Worm (Caenorhabditis elegans) whole organism, L1 larva: Measurements from ENCODE around the gene R10E8.1.
A peak's percentile ranks its signal among the peaks of the same experiment; 100 is the strongest.

Source experiments
- C04F5.9 ChIP-seq: sonication (generic microtip); optimal IDR thresholded peaks from 2 replicates; lab custom pipeline; 2016; ENCODE audit warnings: missing genetic modification characterization, missing compliant biosample characterization
- C16A3.4 ChIP-seq: fragments of 150-350 bp; optimal IDR thresholded peaks from 2 replicates; lab custom pipeline; 2014; ENCODE audit warnings: missing biosample characterization, missing genetic modification characterization
- C34B4.2 ChIP-seq: sonication (generic microtip); optimal IDR thresholded peaks from 2 replicates; lab custom pipeline; 2017; ENCODE audit warnings: mild to moderate bottlenecking, missing genetic modification characterization, missing compliant biosample characterization
- F16B12.6 ChIP-seq: fragments of 150-350 bp; optimal IDR thresholded peaks from 2 replicates; lab custom pipeline; 2014; ENCODE audit warnings: missing biosample characterization, missing genetic modification characterization
- aha-1 ChIP-seq: fragments of 150-350 bp; optimal IDR thresholded peaks from 2 replicates; lab custom pipeline; 2014; ENCODE audit warnings: missing biosample characterization, missing genetic modification characterization
- aly-2 ChIP-seq: fragments of 150-350 bp; optimal IDR thresholded peaks from 2 replicates; lab custom pipeline; 2014; ENCODE audit warnings: missing biosample characterization, missing genetic modification characterization
- ama-1 ChIP-seq: fragments of 150-350 bp; optimal IDR thresholded peaks from 2 replicates; lab custom pipeline; 2014
- blmp-1 ChIP-seq: fragments of 150-350 bp; optimal IDR thresholded peaks from 2 replicates; lab custom pipeline; 2014; ENCODE audit warnings: missing biosample characterization, missing genetic modification characterization
- ceh-82 ChIP-seq, 3 experiments: fragments of 150-350 bp in 1 of 3; sonication (generic microtip) in 2 of 3; optimal IDR thresholded peaks; 2 replicates each; lab custom pipeline; 2014 to 2017; ENCODE audit warnings: missing biosample characterization in 3 of 3, missing genetic modification characterization in 3 of 3
- dsc-1 ChIP-seq: sonication (generic microtip); optimal IDR thresholded peaks from 2 replicates; lab custom pipeline; 2016; ENCODE audit warnings: mild to moderate bottlenecking, missing genetic modification characterization, missing compliant biosample characterization
- efl-1 ChIP-seq, 4 experiments: fragments of 150-350 bp; optimal IDR thresholded peaks in 3 of 4; peaks in 1 of 4; 1 replicate in 1 of 4; 2 replicates in 3 of 4; lab custom pipeline; 2014; ENCODE audit warnings: missing biosample characterization in 2 of 4, missing genetic modification characterization in 2 of 4, missing genetic modification reagents in 2 of 4
- efl-3 ChIP-seq: fragments of 200-800 bp; sonication (Bioruptor generic); optimal IDR thresholded peaks from 2 replicates; lab custom pipeline; 2018; ENCODE audit warnings: mild to moderate bottlenecking, missing genetic modification characterization, missing compliant biosample characterization
- egl-27 ChIP-seq, 2 experiments: fragments of 150-350 bp in 1 of 2; sonication (generic microtip); optimal IDR thresholded peaks; 3 replicates each; lab custom pipeline; 2017 to 2018; ENCODE audit warnings: missing biosample characterization in 2 of 2, missing genetic modification characterization in 2 of 2, missing genetic modification reagents in 2 of 2
- elt-2 ChIP-seq: sonication (generic microtip); optimal IDR thresholded peaks from 2 replicates; lab custom pipeline; 2016; ENCODE audit warnings: missing genetic modification characterization, mild to moderate bottlenecking, inconsistent platforms, missing compliant biosample characterization, missing genetic modification reagents
- grh-1 ChIP-seq: fragments of 200-800 bp; sonication (Bioruptor generic); IDR thresholded peaks from 2 replicates; pipeline ENCODE4 v1.3.6; 2022; ENCODE audit warnings: missing genetic modification reagents, missing genetic modification characterization, missing compliant biosample characterization
- hlh-17 ChIP-seq: fragments of 200-800 bp; sonication (Bioruptor generic); optimal IDR thresholded peaks from 2 replicates; lab custom pipeline; 2018; ENCODE audit warnings: missing genetic modification characterization, mild to moderate bottlenecking, missing compliant biosample characterization, moderate library complexity, borderline replicate concordance
- lin-13 ChIP-seq: fragments of 150-350 bp; optimal IDR thresholded peaks from 2 replicates; lab custom pipeline; 2014; ENCODE audit warnings: missing biosample characterization, missing genetic modification reagents, missing genetic modification characterization
- lin-14 ChIP-seq: fragments of 200-800 bp; sonication (Bioruptor generic); optimal IDR thresholded peaks from 2 replicates; lab custom pipeline; 2018; ENCODE audit warnings: mild to moderate bottlenecking, missing genetic modification characterization, moderate library complexity, missing compliant biosample characterization
- lin-35 ChIP-seq, 2 experiments: fragments of 150-350 bp; optimal IDR thresholded peaks; 2 replicates each; lab custom pipeline; 2014; ENCODE audit warnings: missing biosample characterization in 2 of 2, missing genetic modification characterization in 2 of 2, missing genetic modification reagents in 2 of 2
- mef-2 ChIP-seq: fragments of 150-350 bp; optimal IDR thresholded peaks from 2 replicates; lab custom pipeline; 2014; ENCODE audit warnings: missing biosample characterization, missing genetic modification characterization
- nhr-28 ChIP-seq: fragments of 150-350 bp; optimal IDR thresholded peaks from 2 replicates; lab custom pipeline; 2014; ENCODE audit warnings: missing biosample characterization, missing genetic modification characterization
- nhr-90 ChIP-seq: sonication (generic microtip); optimal IDR thresholded peaks from 2 replicates; lab custom pipeline; 2016; ENCODE audit warnings: mild to moderate bottlenecking, missing genetic modification characterization, missing compliant biosample characterization; ENCODE audit not compliant: poor library complexity
- pag-3 ChIP-seq: sonication (generic microtip); optimal IDR thresholded peaks from 2 replicates; lab custom pipeline; 2017; ENCODE audit warnings: missing genetic modification characterization, mild to moderate bottlenecking, missing compliant biosample characterization, antibody characterized with exemption, borderline replicate concordance; ENCODE audit not compliant: insufficient read depth
- pax-3 ChIP-seq: fragments of 200-800 bp; sonication (Bioruptor generic); optimal IDR thresholded peaks from 2 replicates; lab custom pipeline; 2018; ENCODE audit warnings: mild to moderate bottlenecking, missing genetic modification characterization, moderate library complexity, missing compliant biosample characterization
- pqm-1 ChIP-seq: sonication (generic microtip); optimal IDR thresholded peaks from 3 replicates; lab custom pipeline; 2017; ENCODE audit warnings: missing biosample characterization, missing genetic modification characterization
- rnt-1 ChIP-seq: sonication (generic microtip); optimal IDR thresholded peaks from 2 replicates; lab custom pipeline; 2016; ENCODE audit warnings: mild to moderate bottlenecking, missing genetic modification characterization, moderate library complexity, missing compliant biosample characterization
- skn-1 ChIP-seq: fragments of 150-350 bp; optimal IDR thresholded peaks from 2 replicates; lab custom pipeline; 2014; ENCODE audit warnings: missing biosample characterization, missing genetic modification characterization
- sox-4 ChIP-seq: sonication (generic microtip); optimal IDR thresholded peaks from 2 replicates; lab custom pipeline; 2016; ENCODE audit warnings: missing genetic modification characterization, missing compliant biosample characterization
- sptf-1 ChIP-seq: fragments of 150-350 bp; optimal IDR thresholded peaks from 2 replicates; lab custom pipeline; 2014; ENCODE audit warnings: missing biosample characterization, missing genetic modification characterization
- sup-37 ChIP-seq: fragments of 200-800 bp; sonication (Bioruptor generic); optimal IDR thresholded peaks from 2 replicates; lab custom pipeline; 2018; ENCODE audit warnings: mild to moderate bottlenecking, missing genetic modification characterization, missing compliant biosample characterization
- tlp-1 ChIP-seq: fragments of 150-350 bp; optimal IDR thresholded peaks from 2 replicates; lab custom pipeline; 2014; ENCODE audit warnings: missing biosample characterization, missing genetic modification characterization
- xbp-1 ChIP-seq: sonication (generic microtip); optimal IDR thresholded peaks from 2 replicates; lab custom pipeline; 2016; ENCODE audit warnings: missing genetic modification characterization, missing compliant biosample characterization
- zag-1 ChIP-seq: fragments of 150-350 bp; optimal IDR thresholded peaks from 2 replicates; lab custom pipeline; 2014; ENCODE audit warnings: missing biosample characterization, missing genetic modification characterization

R10E8.1 gene

DNA sequence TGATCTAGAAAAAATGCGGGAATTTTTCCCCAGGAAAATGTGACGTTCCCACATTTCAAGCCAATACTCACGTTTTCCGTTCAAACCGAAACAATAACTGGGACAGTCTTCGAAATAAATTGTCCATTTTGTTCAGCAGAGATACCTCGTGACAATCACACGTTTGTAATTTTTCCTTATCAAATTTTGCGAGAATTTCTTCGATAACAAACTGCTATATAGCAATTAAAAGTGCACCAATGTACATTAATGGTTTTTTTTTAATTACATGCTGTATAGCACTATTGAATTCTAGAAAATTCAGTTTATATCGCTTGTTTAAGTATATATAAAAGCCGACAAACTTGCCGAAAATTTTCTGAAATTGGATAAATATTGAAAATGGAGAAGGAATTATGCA lies 14.0 kb upstream of the R10E8.1 start, which contains the start of gene R10E8.6 (continued):
- TF ChIP-seq lin-35 (GFP tag; optimal IDR thresholded peaks at IDR 0.05; lab: Kevin White, UChicago) (peak in 1 of 2 experiments; percentile 29), pag-3 (no peak)

- TF ChIP-seq blmp-1 (no peak), efl-1 (optimal IDR thresholded peaks at IDR 0.05; lab: Kevin White, UChicago) (no peak), efl-1 (GFP tag; optimal IDR thresholded peaks at IDR 0.05 in 1 of 2; lab: Kevin White, UChicago) (peak in 1 of 2 experiments; percentile 75), aly-2 (tag; lab: Kevin White, UChicago) (no peak)
- TF ChIP-seq, all 84 proteins: peak for 1
Observed at ce11 chrV:18265514-18265913, 13.3 kb upstream of the R10E8.1 start.

- no peak for TF ChIP-seq egl-27 (tag; optimal IDR thresholded peaks at IDR 0.05; lab: Kevin White, UChicago)
- no peak for TF ChIP-seq rnt-1
- TF ChIP-seq C16A3.4: no peak
- no peak for TF ChIP-seq nhr-28 (tag; lab: Kevin White, UChicago)
Observed at ce11 chrV:18254483-18254882, 2.3 kb upstream of the R10E8.1 start, which contains the start of gene R10E8.5. R10E8.5 (plus strand) TSS chrV:18254783.

ce11 chrV:18253494-18253893 lies 1.3 kb upstream of the R10E8.1 start, which contains the start of gene R10E8.2:
R10E8.2 (plus strand) TSS chrV:18253794.
- TF ChIP-seq lin-14 (GFP tag; lab: Kevin White, UChicago) (no peak), xbp-1 (tag; lab: Kevin White, UChicago) (no peak), skn-1 (tag; lab: Kevin White, UChicago) (no peak), sox-4 (tag; lab: Kevin White, UChicago) (no peak), dsc-1 (tag; lab: Kevin White, UChicago) (no peak), ceh-82 (tag; optimal IDR thresholded peaks at IDR 0.05; lab: Kevin White, UChicago) (no peak), lin-13 (no peak), ama-1 (lab: Kevin White, UChicago) (no peak), grh-1 (GFP tag; lab: Robert Waterston, UW) (no peak), tlp-1 (no peak)

ce11 chrV:18246077-18246476 lies 6.1 kb downstream of the R10E8.1 start:
- peak; percentile 8 for TF ChIP-seq tlp-1
- TF ChIP-seq zag-1 (tag; lab: Kevin White, UChicago): no peak
- no peak for TF ChIP-seq aha-1 (tag; lab: Kevin White, UChicago)
- TF ChIP-seq lin-14 (GFP tag; lab: Kevin White, UChicago): peak; percentile 4
- TF ChIP-seq elt-2 (tag; lab: Kevin White, UChicago): peak; percentile 92
- TF ChIP-seq pqm-1: peak; percentile 9

DNA sequence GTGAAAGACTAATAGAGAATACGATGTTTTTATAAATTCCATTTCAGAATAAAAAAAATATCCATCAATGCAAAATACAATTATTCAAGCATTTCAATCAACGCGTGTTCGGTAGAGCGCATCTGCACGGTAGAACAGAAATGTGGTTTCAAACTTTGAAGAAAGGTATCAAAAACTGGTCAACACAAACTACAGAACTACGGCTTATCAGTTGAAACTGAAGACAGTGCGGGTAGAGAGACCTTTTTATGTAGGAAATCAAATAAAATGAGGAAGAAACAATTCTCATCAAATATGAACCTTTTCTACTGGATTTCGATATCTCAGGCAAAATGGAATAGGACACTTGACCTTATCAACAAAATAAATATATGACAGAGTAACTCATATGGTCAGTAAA lies 7.8 kb downstream of the R10E8.1 start:
- no peak for TF ChIP-seq aha-1 (tag; lab: Kevin White, UChicago)
- peak; percentile 49 for TF ChIP-seq elt-2 (tag; lab: Kevin White, UChicago)
- no peak for TF ChIP-seq hlh-17 (GFP tag; lab: Kevin White, UChicago)
- TF ChIP-seq C04F5.9: no peak

DNA sequence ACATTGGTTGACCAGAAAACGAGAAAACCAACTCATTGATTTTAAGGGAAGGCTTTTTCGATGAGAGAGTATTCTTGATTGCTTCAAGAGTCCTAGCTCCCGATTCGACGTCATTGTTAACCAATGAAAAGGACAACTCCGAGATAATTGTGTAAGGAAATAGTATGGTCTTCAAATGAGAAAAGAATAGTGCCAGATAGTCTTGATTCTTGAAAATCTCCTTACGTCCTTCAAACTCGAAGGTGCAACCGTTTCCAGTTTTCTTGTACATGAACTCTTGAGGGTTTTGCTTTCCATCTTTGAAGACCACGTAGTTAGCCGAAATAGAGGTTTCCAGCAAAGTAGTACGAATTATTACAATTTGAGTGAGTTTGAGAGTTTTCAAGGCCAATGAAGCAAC lies 9.0 kb downstream of the R10E8.1 start:
- TF ChIP-seq blmp-1 (no peak), aly-2 (tag; lab: Kevin White, UChicago) (no peak), sptf-1 (no peak), nhr-90 (tag; lab: Kevin White, UChicago) (no peak), grh-1 (GFP tag; lab: Robert Waterston, UW) (no peak), sup-37 (GFP tag; lab: Kevin White, UChicago) (no peak), efl-3 (GFP tag; lab: Kevin White, UChicago) (no peak), pag-3 (no peak), mef-2 (tag; lab: Kevin White, UChicago) (no peak), C34B4.2 (tag; lab: Kevin White, UChicago) (no peak), F16B12.6 (tag; lab: Kevin White, UChicago) (no peak), dsc-1 (tag; lab: Kevin White, UChicago) (no peak), pax-3 (tag; lab: Kevin White, UChicago) (no peak)
